Worm (Caenorhabditis elegans) whole organism, late embryonic: ENCODE measurements around the gene str-196.

Source experiments
- F13H6.1 ChIP-seq: sonication (generic microtip); optimal IDR thresholded peaks from 2 replicates; lab custom pipeline; 2016; ENCODE audit warnings: missing genetic modification characterization, missing compliant biosample characterization
- Y22D7AL.16 ChIP-seq: sonication (generic microtip); optimal IDR thresholded peaks from 2 replicates; lab custom pipeline; 2016; ENCODE audit warnings: missing genetic modification characterization, missing compliant biosample characterization
- ahr-1 ChIP-seq: sonication (generic microtip); optimal IDR thresholded peaks from 2 replicates; lab custom pipeline; 2016; ENCODE audit warnings: missing genetic modification characterization, missing compliant biosample characterization
- ceh-31 ChIP-seq: sonication (generic microtip); optimal IDR thresholded peaks from 2 replicates; lab custom pipeline; 2016; ENCODE audit warnings: missing genetic modification characterization, missing compliant biosample characterization
- ceh-34 ChIP-seq: sonication (generic microtip); optimal IDR thresholded peaks from 2 replicates; lab custom pipeline; 2016; ENCODE audit warnings: mild to moderate bottlenecking, missing genetic modification characterization, missing compliant biosample characterization
- ceh-45 ChIP-seq: fragments of 200-800 bp; sonication (Bioruptor generic); IDR thresholded peaks from 2 replicates; pipeline ENCODE4 v1.3.6; 2022; ENCODE audit warnings: missing genetic modification reagents, missing genetic modification characterization, missing compliant biosample characterization
- ceh-48 ChIP-seq: sonication (generic microtip); optimal IDR thresholded peaks from 2 replicates; lab custom pipeline; 2016; ENCODE audit warnings: missing genetic modification characterization, inconsistent platforms, missing compliant biosample characterization
- ceh-6 ChIP-seq: fragments of 200-800 bp; sonication (Bioruptor generic); optimal IDR thresholded peaks from 2 replicates; lab custom pipeline; 2018; ENCODE audit warnings: mild to moderate bottlenecking, missing genetic modification characterization, missing compliant biosample characterization
- che-1 ChIP-seq: sonication (generic microtip); optimal IDR thresholded peaks from 2 replicates; lab custom pipeline; 2016; ENCODE audit warnings: mild to moderate bottlenecking, missing genetic modification characterization, missing compliant biosample characterization
- dmd-4 ChIP-seq: sonication (generic microtip); optimal IDR thresholded peaks from 2 replicates; lab custom pipeline; 2016; ENCODE audit warnings: borderline replicate concordance, missing genetic modification characterization, missing compliant biosample characterization
- dve-1 ChIP-seq: sonication (generic microtip); optimal IDR thresholded peaks from 2 replicates; lab custom pipeline; 2017; ENCODE audit warnings: antibody characterized with exemption, mild to moderate bottlenecking, missing genetic modification characterization, missing compliant biosample characterization
- elt-2 ChIP-seq: sonication (generic microtip); optimal IDR thresholded peaks from 2 replicates; lab custom pipeline; 2016; ENCODE audit warnings: missing genetic modification reagents, missing genetic modification characterization, missing compliant biosample characterization
- eyg-1 ChIP-seq: sonication (generic microtip); optimal IDR thresholded peaks from 2 replicates; lab custom pipeline; 2016; ENCODE audit warnings: missing genotype, missing genetic modification characterization, missing compliant biosample characterization
- fax-1 ChIP-seq: sonication (generic microtip); optimal IDR thresholded peaks from 2 replicates; lab custom pipeline; 2016; ENCODE audit warnings: missing genotype, missing genetic modification characterization, missing compliant biosample characterization
- fkh-10 ChIP-seq: fragments of 150-350 bp; optimal IDR thresholded peaks from 2 replicates; lab custom pipeline; 2014; ENCODE audit warnings: missing biosample characterization, missing genetic modification reagents, missing genetic modification characterization
- fkh-6 ChIP-seq: sonication (generic microtip); optimal IDR thresholded peaks from 2 replicates; lab custom pipeline; 2016; ENCODE audit warnings: missing genetic modification characterization, missing compliant biosample characterization
- gmeb-2 ChIP-seq: sonication (generic microtip); optimal IDR thresholded peaks from 2 replicates; lab custom pipeline; 2016; ENCODE audit warnings: missing genetic modification characterization, inconsistent platforms, missing compliant biosample characterization
- hlh-15 ChIP-seq: sonication (generic microtip); optimal IDR thresholded peaks from 2 replicates; lab custom pipeline; 2016; ENCODE audit warnings: missing genetic modification characterization, missing compliant biosample characterization
- hlh-6 ChIP-seq: sonication (generic microtip); optimal IDR thresholded peaks from 2 replicates; lab custom pipeline; 2016; ENCODE audit warnings: missing genotype, missing genetic modification characterization, missing compliant biosample characterization
- lim-6 ChIP-seq: sonication (generic microtip); optimal IDR thresholded peaks from 2 replicates; lab custom pipeline; 2016; ENCODE audit warnings: missing genetic modification characterization, missing compliant biosample characterization
- madf-2 ChIP-seq: sonication (generic microtip); optimal IDR thresholded peaks from 2 replicates; lab custom pipeline; 2017; ENCODE audit warnings: missing genetic modification characterization, missing compliant biosample characterization
- nhr-11 ChIP-seq: fragments of 150-350 bp; optimal IDR thresholded peaks from 2 replicates; lab custom pipeline; 2014; ENCODE audit warnings: missing biosample characterization, missing genetic modification characterization
- nhr-232 ChIP-seq: sonication (generic microtip); optimal IDR thresholded peaks from 2 replicates; lab custom pipeline; 2016; ENCODE audit warnings: missing genetic modification characterization, missing compliant biosample characterization
- odd-2 ChIP-seq: sonication (generic microtip); optimal IDR thresholded peaks from 2 replicates; lab custom pipeline; 2017; ENCODE audit warnings: antibody characterized with exemption, mild to moderate bottlenecking, missing genetic modification characterization, missing compliant biosample characterization
- pag-3 ChIP-seq: sonication (generic microtip); optimal IDR thresholded peaks from 2 replicates; lab custom pipeline; 2016; ENCODE audit warnings: missing compliant biosample characterization, missing genetic modification characterization, borderline replicate concordance
- pat-9 ChIP-seq: fragments of 200-800 bp; sonication (Bioruptor generic); optimal IDR thresholded peaks from 2 replicates; lab custom pipeline; 2018; ENCODE audit warnings: mild to moderate bottlenecking, missing genetic modification characterization, moderate library complexity, missing compliant biosample characterization
- pax-1 ChIP-seq: fragments of 150-350 bp; optimal IDR thresholded peaks from 2 replicates; lab custom pipeline; 2014; ENCODE audit warnings: missing biosample characterization, missing genetic modification characterization
- pha-4 ChIP-seq: fragments of 150-350 bp; optimal IDR thresholded peaks from 2 replicates; lab custom pipeline; 2018; ENCODE audit warnings: missing biosample characterization, missing genetic modification reagents, missing genetic modification characterization
- ref-2 ChIP-seq: sonication (generic microtip); optimal IDR thresholded peaks from 2 replicates; lab custom pipeline; 2016; ENCODE audit warnings: missing genetic modification characterization, missing compliant biosample characterization
- rnt-1 ChIP-seq: sonication (generic microtip); optimal IDR thresholded peaks from 2 replicates; lab custom pipeline; 2016; ENCODE audit warnings: missing genetic modification characterization, missing compliant biosample characterization
- syd-9 ChIP-seq: sonication (generic microtip); optimal IDR thresholded peaks from 2 replicates; lab custom pipeline; 2016; ENCODE audit warnings: mild to moderate bottlenecking, missing genetic modification characterization, moderate library complexity, missing compliant biosample characterization
- tbx-2 ChIP-seq: sonication (generic microtip); optimal IDR thresholded peaks from 2 replicates; lab custom pipeline; 2016; ENCODE audit warnings: missing genetic modification characterization, missing compliant biosample characterization
- tbx-7 ChIP-seq: sonication (generic microtip); optimal IDR thresholded peaks from 2 replicates; lab custom pipeline; 2016; ENCODE audit warnings: missing genotype, missing genetic modification characterization, missing compliant biosample characterization
- ttx-3 ChIP-seq: sonication (generic microtip); optimal IDR thresholded peaks from 2 replicates; lab custom pipeline; 2016; ENCODE audit warnings: missing genetic modification reagents, missing genetic modification characterization, missing compliant biosample characterization
- unc-3 ChIP-seq, 2 experiments: fragments of 200-800 bp in 1 of 2; sonication (Bioruptor generic) in 1 of 2; sonication (generic microtip) in 1 of 2; conservative IDR thresholded peaks in 1 of 2; optimal IDR thresholded peaks in 1 of 2; 2 replicates each; pipeline versions ENCODE4 v1.3.6 to Lab custom; 2016 to 2022; ENCODE audit warnings: missing compliant biosample characterization in 2 of 2, missing genetic modification characterization in 2 of 2, missing genetic modification reagents in 1 of 2
- unc-42 ChIP-seq: sonication (generic microtip); optimal IDR thresholded peaks from 2 replicates; lab custom pipeline; 2016; ENCODE audit warnings: missing genotype, missing genetic modification characterization, missing compliant biosample characterization
- zip-5 ChIP-seq: sonication (generic microtip); optimal IDR thresholded peaks from 2 replicates; lab custom pipeline; 2016; ENCODE audit warnings: missing genetic modification characterization, missing compliant biosample characterization
- ztf-16 ChIP-seq: sonication (generic microtip); optimal IDR thresholded peaks from 2 replicates; lab custom pipeline; 2017; ENCODE audit warnings: missing genetic modification characterization, missing compliant biosample characterization

str-196 gene

ce11 chrV:459464-459863 is 32.1 kb upstream of the str-196 start, which contains the start of gene nhr-203:
TSS of gene nhr-203 (plus strand) at chrV:459795.
- TF ChIP-seq elt-2 (tag; lab: Kevin White, UChicago) (peak; percentile 26), hlh-15 (tag; lab: Kevin White, UChicago) (no peak)

ce11 chrV:462263-462662 is 29.3 kb upstream of the str-196 start, which contains the start of gene nhr-202:
TSS of gene nhr-202 (plus strand) at chrV:462588.
- TF ChIP-seq tbx-7 (tag; lab: Kevin White, UChicago) (no peak), ceh-34 (tag; lab: Kevin White, UChicago) (no peak), fkh-10 (GFP tag; lab: Kevin White, UChicago) (no peak), fax-1 (tag; lab: Kevin White, UChicago) (no peak), pha-4 (no peak), nhr-232 (tag; lab: Kevin White, UChicago) (no peak), F13H6.1 (no peak), zip-5 (tag; lab: Kevin White, UChicago) (no peak), unc-3 (GFP tag; conservative IDR thresholded peaks at IDR 0.05; lab: Robert Waterston, UW) (no peak), unc-3 (tag; optimal IDR thresholded peaks at IDR 0.05; lab: Kevin White, UChicago) (no peak), hlh-6 (tag; lab: Kevin White, UChicago) (no peak), eyg-1 (tag; lab: Kevin White, UChicago) (no peak), gmeb-2 (tag; lab: Kevin White, UChicago) (no peak), ceh-6 (GFP tag; lab: Kevin White, UChicago) (no peak)

- no peak for TF ChIP-seq rnt-1 (tag; lab: Kevin White, UChicago)
- TF ChIP-seq ztf-16 = no peak
- no peak for TF ChIP-seq Y22D7AL.16 (tag; lab: Kevin White, UChicago)
- TF ChIP-seq pat-9 = no peak
- TF ChIP-seq dmd-4 (tag; lab: Kevin White, UChicago) = no peak
- no peak for TF ChIP-seq tbx-2 (tag; lab: Kevin White, UChicago)
- TF ChIP-seq nhr-232 (tag; lab: Kevin White, UChicago) = no peak
- TF ChIP-seq ceh-34 (tag; lab: Kevin White, UChicago) = no peak
- no peak for TF ChIP-seq syd-9 (tag; lab: Kevin White, UChicago)
- no peak for TF ChIP-seq odd-2
- no peak for TF ChIP-seq pha-4
- no peak for TF ChIP-seq pag-3 (tag; lab: Kevin White, UChicago)
- TF ChIP-seq che-1 = no peak
- TF ChIP-seq ceh-45 = no peak
- TF ChIP-seq, all 69 proteins: peak for 0
These were observed 26.7 kb upstream of the str-196 start, which contains the start of gene nhr-201 for ce11 chrV:464800-465199. TSS of gene nhr-201 (plus strand) at chrV:464828.

ce11 chrV:465355-465754 is 26.2 kb upstream of the str-196 start:
- TF ChIP-seq ceh-31 (tag; lab: Kevin White, UChicago) (no peak), unc-42 (no peak), dve-1 (tag; lab: Kevin White, UChicago) (no peak), ceh-48 (tag; lab: Kevin White, UChicago) (no peak), fkh-6 (no peak), ahr-1 (tag; lab: Kevin White, UChicago) (no peak)

- TF ChIP-seq ref-2 (tag; lab: Kevin White, UChicago) (no peak), lim-6 (tag; lab: Kevin White, UChicago) (no peak), nhr-11 (tag; lab: Kevin White, UChicago) (no peak), madf-2 (no peak), hlh-15 (tag; lab: Kevin White, UChicago) (no peak), ttx-3 (no peak), pha-4 (no peak), pax-1 (no peak), ceh-31 (tag; lab: Kevin White, UChicago) (no peak), tbx-2 (tag; lab: Kevin White, UChicago) (no peak), tbx-7 (tag; lab: Kevin White, UChicago) (no peak), rnt-1 (tag; lab: Kevin White, UChicago) (no peak), unc-42 (no peak)
These were observed 24.0 kb upstream of the str-196 start for ce11 chrV:467507-467906.
